Worm (Caenorhabditis elegans): Measurements from ENCODE around the gene T08G5.1.

DNA sequence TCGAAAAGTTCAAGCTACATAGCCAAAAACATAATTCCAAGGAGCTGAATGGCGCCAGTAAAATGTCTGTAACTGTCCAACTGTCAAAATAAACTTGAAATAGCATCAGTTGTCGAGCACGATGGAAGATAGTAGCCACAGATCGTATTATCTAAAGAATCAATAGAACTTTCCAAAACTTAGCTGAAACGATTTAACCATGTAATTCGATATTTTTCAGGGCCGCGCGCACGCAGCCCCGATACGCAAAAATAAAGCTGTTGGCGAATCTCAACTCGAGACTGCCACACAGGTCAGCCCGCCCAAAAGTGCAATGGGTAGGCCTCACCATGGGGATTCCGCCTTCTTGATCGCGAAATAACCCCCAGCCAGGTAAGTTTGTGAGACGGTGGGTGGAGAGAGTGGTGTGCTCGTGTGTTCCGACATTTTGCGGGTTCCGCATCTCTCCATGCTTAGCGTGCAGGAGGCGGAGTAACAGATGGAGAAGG is 9.7 kb downstream of the T08G5.1 start:
- TF ChIP-seq snpc-4 (GFP tag; optimal IDR thresholded peaks at IDR 0.05) (peak; percentile 89), snpc-4 (tag; optimal IDR thresholded peaks at IDR 0.05) (peak; percentile 93 to 99 (median 96)), ets-4 (GFP tag; optimal IDR thresholded peaks at IDR 0.05) (peak; percentile 43), cebp-1 (GFP tag; IDR thresholded peaks at IDR 0.05) (peak; percentile 43; the same call in 1 of the 2 replicates), cebp-1 (tag; optimal IDR thresholded peaks at IDR 0.05) (no peak), ama-1 (optimal IDR thresholded peaks at IDR 0.05) (peak; percentile 84), ama-1 (GFP tag; optimal IDR thresholded peaks at IDR 0.05) (no peak)
